Worm (Caenorhabditis elegans) whole organism, late embryonic: ENCODE measurements around the gene Y43F8B.14.

Experiments
- elt-4 ChIP-seq: sonication (generic microtip); optimal IDR thresholded peaks from 2 replicates; lab custom pipeline; 2016; ENCODE audit warnings: missing genetic modification characterization, missing compliant biosample characterization
- fkh-10 ChIP-seq: fragments of 150-350 bp; optimal IDR thresholded peaks from 2 replicates; lab custom pipeline; 2014; ENCODE audit warnings: missing biosample characterization, missing genetic modification reagents, missing genetic modification characterization
- hlh-15 ChIP-seq: sonication (generic microtip); optimal IDR thresholded peaks from 2 replicates; lab custom pipeline; 2016; ENCODE audit warnings: missing genetic modification characterization, missing compliant biosample characterization
- pha-2 ChIP-seq: sonication (generic microtip); optimal IDR thresholded peaks from 2 replicates; lab custom pipeline; 2017; ENCODE audit warnings: mild to moderate bottlenecking, missing genetic modification characterization, missing compliant biosample characterization
- pha-4 ChIP-seq: fragments of 150-350 bp; optimal IDR thresholded peaks from 2 replicates; lab custom pipeline; 2018; ENCODE audit warnings: missing biosample characterization, missing genetic modification reagents, missing genetic modification characterization
- unc-86 ChIP-seq: sonication (generic microtip); optimal IDR thresholded peaks from 2 replicates; lab custom pipeline; 2016; ENCODE audit warnings: missing genetic modification characterization, missing compliant biosample characterization

ce11 chrV:19485261-19485660, 29.5 kb upstream of the Y43F8B.14 start, which contains the start of gene Y43F8B.28:
- TF ChIP-seq hlh-15 (tag; lab: Kevin White, UChicago) (no peak), fkh-10 (GFP tag; lab: Kevin White, UChicago) (no peak), pha-4 (tag; lab: Kevin White, UChicago) (no peak), unc-86 (tag; lab: Kevin White, UChicago) (no peak), elt-4 (no peak), pha-2 (tag; lab: Kevin White, UChicago) (no peak)
